Fruit fly (Drosophila melanogaster) whole organism, prepupa: Measurements from ENCODE around the gene CG31279.
A peak's percentile ranks its signal among the peaks of the same experiment; 100 is the strongest.

Experiments used
- Blimp-1 ChIP-seq: fragments of 200-800 bp; sonication (Bioruptor generic); optimal IDR thresholded peaks from 3 replicates; lab custom pipeline; 2017; ENCODE audit warnings: missing biosample characterization, missing genetic modification characterization, mild to moderate bottlenecking, moderate library complexity, missing genetic modification reagents
- CG1621 ChIP-seq: fragments of 200-800 bp; sonication (Bioruptor generic); optimal IDR thresholded peaks from 3 replicates; lab custom pipeline; 2018; ENCODE audit warnings: missing biosample characterization, mild to moderate bottlenecking, missing genetic modification characterization
- CG6276 ChIP-seq: fragments of 200-800 bp; sonication (Bioruptor generic); optimal IDR thresholded peaks from 2 replicates; lab custom pipeline; 2017; ENCODE audit warnings: missing biosample characterization, mild to moderate bottlenecking, missing genetic modification characterization
- CG6854 ChIP-seq: fragments of 200-800 bp; sonication (Bioruptor generic); optimal IDR thresholded peaks from 2 replicates; lab custom pipeline; 2017; ENCODE audit warnings: missing biosample characterization, mild to moderate bottlenecking, missing genetic modification characterization
- CG8319 ChIP-seq: fragments of 200-800 bp; sonication (Bioruptor generic); optimal IDR thresholded peaks from 3 replicates; lab custom pipeline; 2016; ENCODE audit warnings: missing biosample characterization, missing genetic modification characterization
- Eip75B ChIP-seq: fragments of 200-800 bp; sonication (Bioruptor generic); optimal IDR thresholded peaks from 3 replicates; lab custom pipeline; 2016; ENCODE audit warnings: missing biosample characterization, missing genetic modification characterization
- Eip78C ChIP-seq: fragments of 200-800 bp; sonication (Bioruptor generic); peaks from one replicate; lab custom pipeline; 2016; ENCODE audit warnings: missing biosample characterization, missing genetic modification characterization
- Hr39 ChIP-seq: fragments of 200-800 bp; sonication (Bioruptor generic); optimal IDR thresholded peaks from 2 replicates; lab custom pipeline; 2016; ENCODE audit warnings: missing biosample characterization, missing genetic modification characterization
- Hr4 ChIP-seq: fragments of 200-800 bp; sonication (Bioruptor generic); optimal IDR thresholded peaks from 3 replicates; lab custom pipeline; 2016; ENCODE audit warnings: missing biosample characterization, missing genetic modification characterization
- cyc ChIP-seq: fragments of 200-800 bp; sonication (Bioruptor generic); optimal IDR thresholded peaks from 3 replicates; lab custom pipeline; 2016; ENCODE audit warnings: missing biosample characterization, missing genetic modification characterization
- eg ChIP-seq: fragments of 200-800 bp; sonication (Bioruptor generic); IDR thresholded peaks from 3 replicates; pipeline ENCODE4 v1.3.6; 2022; ENCODE audit warnings: missing biosample characterization, missing genetic modification characterization
- svp ChIP-seq: fragments of 200-800 bp; sonication (Bioruptor generic); peaks from one replicate; lab custom pipeline; 2016; ENCODE audit warnings: missing biosample characterization, missing genetic modification characterization
- topi ChIP-seq: fragments of 200-800 bp; sonication (Bioruptor generic); optimal IDR thresholded peaks from 3 replicates; lab custom pipeline; 2016; ENCODE audit warnings: missing biosample characterization, missing genetic modification characterization

DNA sequence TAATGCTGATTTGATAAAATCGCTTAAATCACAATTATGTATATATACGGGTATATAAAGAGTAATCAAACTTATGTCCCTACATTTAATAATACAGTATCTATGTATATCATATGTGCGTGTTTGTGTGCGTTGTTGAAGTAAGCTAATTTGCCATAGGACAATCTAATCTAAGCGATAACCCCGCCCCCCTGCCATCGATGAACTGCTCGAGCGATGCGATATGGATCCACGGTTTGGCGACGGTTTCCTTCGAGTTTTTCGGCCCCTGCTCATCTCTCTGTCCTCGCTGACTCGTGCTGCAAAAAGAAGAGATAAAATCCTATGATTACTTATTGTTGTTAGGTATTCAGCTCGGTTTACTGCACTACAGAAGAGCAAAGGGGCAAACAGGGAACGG, 16.4 kb downstream of the CG31279 start:
- TF ChIP-seq svp (peak; percentile 83), Eip75B (GFP tag; lab: Kevin White, UChicago) (no peak), cyc (no peak), CG1621 (tag; lab: Kevin White, UChicago) (no peak), CG6276 (GFP tag; lab: Kevin White, UChicago) (no peak), Hr39 (GFP tag; lab: Kevin White, UChicago) (no peak), Hr4 (GFP tag; lab: Kevin White, UChicago) (no peak), Eip78C (GFP tag; lab: Kevin White, UChicago) (no peak), CG8319 (GFP tag; lab: Kevin White, UChicago) (no peak), Blimp-1 (no peak), CG6854 (GFP tag; lab: Kevin White, UChicago) (no peak), eg (no peak), topi (GFP tag; lab: Kevin White, UChicago) (no peak)
